Worm (Caenorhabditis elegans) whole organism, L4/young adult: ENCODE measurements around the gene nhr-202.

Experiments
- W03F9.2 ChIP-seq: fragments of 150-350 bp; optimal IDR thresholded peaks from 2 replicates; lab custom pipeline; 2014; ENCODE audit warnings: missing biosample characterization, missing genetic modification characterization
- him-1 ChIP-seq: sonication (generic microtip); optimal IDR thresholded peaks from 2 replicates; lab custom pipeline; 2016; ENCODE audit warnings: missing genotype, missing genetic modification reagents, missing genetic modification characterization, missing compliant biosample characterization

DNA sequence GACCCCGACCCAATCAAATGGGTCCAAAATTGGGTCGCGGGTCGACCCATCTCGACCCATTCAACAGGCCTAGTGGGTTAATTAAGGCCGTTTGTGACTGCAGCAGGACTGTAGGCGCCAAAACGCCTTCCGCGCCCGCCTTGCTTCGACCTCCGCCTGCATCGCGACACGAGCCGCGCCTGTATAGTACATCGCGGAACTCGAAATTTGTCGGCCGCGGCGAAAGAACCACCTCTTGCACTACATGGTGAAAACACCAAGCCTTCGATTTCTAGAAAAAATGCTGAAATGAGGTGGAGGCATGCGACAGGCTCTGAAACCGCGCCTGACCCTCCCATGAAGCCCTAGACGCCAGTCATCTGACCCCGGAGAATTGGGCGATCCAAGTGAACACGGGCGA is 25.6 kb downstream of the nhr-202 start:
- TF ChIP-seq him-1 (tag; lab: Kevin White, UChicago) (no peak), W03F9.2 (no peak)
